Worm (Caenorhabditis elegans): ENCODE measurements around the gene atf-4.

DNA sequence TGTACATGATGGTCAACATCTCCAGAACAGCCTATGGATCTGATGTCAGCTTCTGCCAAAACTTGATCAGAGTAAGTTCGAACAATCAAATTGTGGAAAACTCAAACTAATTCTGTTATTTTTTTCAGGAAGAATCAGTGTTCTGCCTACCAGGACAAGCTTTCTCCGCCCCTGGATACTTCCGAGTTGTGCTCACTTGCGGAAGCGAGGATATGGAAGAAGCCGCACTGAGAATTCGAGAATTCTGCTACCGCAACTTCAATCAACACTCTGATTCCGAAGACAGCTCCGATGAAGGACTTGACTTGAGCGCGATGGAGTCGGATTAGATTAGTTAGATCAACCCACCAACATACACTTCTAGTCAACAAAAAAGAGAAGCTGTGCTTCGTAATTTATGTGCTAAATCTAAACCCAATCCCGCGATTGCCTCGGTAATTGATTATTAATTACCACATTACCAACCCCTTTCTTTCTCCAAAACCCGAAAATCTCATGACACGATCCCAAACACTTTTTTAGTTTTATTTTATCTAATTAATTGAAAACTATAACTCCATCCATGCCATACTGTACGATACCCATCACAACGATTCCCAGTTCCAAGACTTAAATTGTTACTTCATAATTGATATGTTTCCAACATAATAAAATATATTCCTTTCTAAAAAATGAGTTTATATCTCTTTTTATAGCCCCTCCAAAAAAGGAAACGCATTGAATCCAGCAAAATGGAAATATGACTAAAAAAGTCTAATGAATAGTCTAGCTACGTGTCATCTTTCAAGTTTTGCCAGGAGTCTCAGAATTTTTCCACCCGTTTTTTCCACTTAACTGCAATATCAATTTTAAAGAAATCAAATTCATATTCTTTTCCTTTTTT lies 18.1 kb downstream of the atf-4 start:
- TF ChIP-seq bed-3 (GFP tag; optimal IDR thresholded peaks at IDR 0.05) (no peak), nhr-28 (tag; optimal IDR thresholded peaks at IDR 0.05) (no peak), flh-1 (GFP tag; optimal IDR thresholded peaks at IDR 0.05) (no peak), ztf-11 (tag; optimal IDR thresholded peaks at IDR 0.05) (no peak)

Measured in whole organism, mixed stage, embryonic.